Fruit fly (Drosophila melanogaster) whole organism, embryonic: ENCODE results near the gene CG13081.

Source experiments
- Asciz ChIP-seq: fragments of 200-800 bp; sonication (Bioruptor generic); optimal IDR thresholded peaks from 2 replicates; lab custom pipeline; 2017; ENCODE audit warnings: missing biosample characterization, mild to moderate bottlenecking, missing genetic modification characterization, missing genetic modification reagents
- Atf6 ChIP-seq: fragments of 200-800 bp; sonication (Bioruptor generic); IDR thresholded peaks from 2 replicates; pipeline ENCODE4 v1.3.6; 2022; ENCODE audit warnings: missing biosample characterization, missing genetic modification characterization
- BEAF-32 ChIP-seq: fragments of 200-800 bp; sonication (Bioruptor generic); optimal IDR thresholded peaks from 3 replicates; lab custom pipeline; 2017; ENCODE audit warnings: missing biosample characterization, missing genetic modification characterization, mild to moderate bottlenecking, moderate library complexity, missing genetic modification reagents
- C15 ChIP-seq: fragments of 200-800 bp; sonication (Bioruptor generic); IDR thresholded peaks from 3 replicates; pipeline ENCODE4 v1.3.6; 2022; ENCODE audit warnings: missing biosample characterization, missing genetic modification characterization
- CG10267 ChIP-seq: fragments of 200-800 bp; sonication (Bioruptor generic); optimal IDR thresholded peaks from 2 replicates; lab custom pipeline; 2018; ENCODE audit warnings: missing biosample characterization, mild to moderate bottlenecking, missing genetic modification characterization, moderate library complexity
- CG11560 ChIP-seq: fragments of 200-800 bp; sonication (Bioruptor generic); IDR thresholded peaks from 3 replicates; pipeline ENCODE4 v1.3.6; 2022; ENCODE audit warnings: missing biosample characterization, missing genetic modification characterization
- CG12236 ChIP-seq: fragments of 200-800 bp; sonication (Bioruptor generic); optimal IDR thresholded peaks from 2 replicates; lab custom pipeline; 2016; ENCODE audit warnings: missing biosample characterization, missing genetic modification characterization
- CG13624 ChIP-seq: fragments of 200-800 bp; sonication (Bioruptor generic); optimal IDR thresholded peaks from 2 replicates; lab custom pipeline; 2016; ENCODE audit warnings: missing biosample characterization, missing genetic modification characterization
- CG14965 ChIP-seq: fragments of 200-800 bp; sonication (Bioruptor generic); optimal IDR thresholded peaks from 2 replicates; lab custom pipeline; 2016; ENCODE audit warnings: missing biosample characterization, missing genetic modification characterization, borderline replicate concordance
- CG17802 ChIP-seq: fragments of 200-800 bp; sonication (Bioruptor generic); optimal IDR thresholded peaks from 2 replicates; lab custom pipeline; 2018; ENCODE audit warnings: missing biosample characterization, mild to moderate bottlenecking, missing genetic modification characterization, moderate library complexity
- CG2712 ChIP-seq: fragments of 200-800 bp; optimal IDR thresholded peaks from 3 replicates; lab custom pipeline; 2019; ENCODE audit warnings: missing biosample characterization, mild to moderate bottlenecking, missing genetic modification characterization, moderate library complexity
- CG3726 ChIP-seq: fragments of 200-800 bp; sonication (Bioruptor generic); IDR thresholded peaks from 3 replicates; pipeline ENCODE4, ENCODE4 v1.3.6; 2022; ENCODE audit warnings: missing biosample characterization, missing genetic modification characterization
- CG4282 ChIP-seq: fragments of 200-800 bp; sonication (Bioruptor generic); optimal IDR thresholded peaks from 2 replicates; lab custom pipeline; 2016; ENCODE audit warnings: missing biosample characterization, missing genetic modification characterization
- CG4328 ChIP-seq: fragments of 200-800 bp; sonication (Bioruptor generic); optimal IDR thresholded peaks from 3 replicates; lab custom pipeline; 2017; ENCODE audit warnings: missing biosample characterization, missing genetic modification reagents, missing genetic modification characterization
- CG4854 ChIP-seq: fragments of 200-800 bp; sonication (Bioruptor generic); optimal IDR thresholded peaks from 2 replicates; lab custom pipeline; 2016; ENCODE audit warnings: missing biosample characterization, missing genetic modification characterization, inconsistent platforms
- CG6254 ChIP-seq: fragments of 200-800 bp; sonication (Bioruptor generic); optimal IDR thresholded peaks from 3 replicates; lab custom pipeline; 2017; ENCODE audit warnings: mild to moderate bottlenecking, missing biosample characterization, missing genetic modification reagents, missing genetic modification characterization
- CG6813 ChIP-seq: fragments of 200-800 bp; sonication (Bioruptor generic); optimal IDR thresholded peaks from 2 replicates; lab custom pipeline; 2017; ENCODE audit warnings: missing biosample characterization, missing genetic modification characterization, mild to moderate bottlenecking, moderate library complexity, missing genetic modification reagents
- CG6854 ChIP-seq: fragments of 200-800 bp; sonication (Bioruptor generic); optimal IDR thresholded peaks from 3 replicates; lab custom pipeline; 2017; ENCODE audit warnings: missing biosample characterization, mild to moderate bottlenecking, missing genetic modification characterization
- CG7745 ChIP-seq: fragments of 200-800 bp; sonication (Bioruptor generic); optimal IDR thresholded peaks from 2 replicates; lab custom pipeline; 2018; ENCODE audit warnings: missing biosample characterization, mild to moderate bottlenecking, missing genetic modification characterization, moderate library complexity
- CG8359 ChIP-seq: fragments of 200-800 bp; sonication (Bioruptor generic); optimal IDR thresholded peaks from 2 replicates; lab custom pipeline; 2017; ENCODE audit warnings: missing biosample characterization, mild to moderate bottlenecking, missing genetic modification characterization, borderline replicate concordance
- CG8478 ChIP-seq: fragments of >200 bp; optimal IDR thresholded peaks from 2 replicates; lab custom pipeline; 2018
- CG9797 ChIP-seq: fragments of 200-800 bp; sonication (Bioruptor generic); optimal IDR thresholded peaks from 3 replicates; lab custom pipeline; 2018; ENCODE audit warnings: missing biosample characterization, mild to moderate bottlenecking, missing genetic modification characterization
- HHEX ChIP-seq: fragments of 200-800 bp; sonication (Bioruptor generic); optimal IDR thresholded peaks from 3 replicates; lab custom pipeline; 2017; ENCODE audit warnings: missing biosample characterization, mild to moderate bottlenecking, missing genetic modification characterization, missing genetic modification reagents
- HmgZ ChIP-seq: fragments of 200-800 bp; sonication (Bioruptor generic); optimal IDR thresholded peaks from 2 replicates; lab custom pipeline; 2018; ENCODE audit warnings: missing biosample characterization, mild to moderate bottlenecking, missing genetic modification characterization
- Max ChIP-seq: fragments of 200-800 bp; sonication (Bioruptor generic); optimal IDR thresholded peaks from 2 replicates; lab custom pipeline; 2016; ENCODE audit warnings: missing biosample characterization, mild to moderate bottlenecking, missing genetic modification characterization
- Mes4 ChIP-seq: fragments of 200-800 bp; sonication (Bioruptor generic); optimal IDR thresholded peaks from 2 replicates; lab custom pipeline; 2016; ENCODE audit warnings: missing biosample characterization, missing genetic modification characterization
- Oaz ChIP-seq: fragments of 200-800 bp; sonication (Bioruptor generic); IDR thresholded peaks from 2 replicates; pipeline ENCODE4 v1.3.6; 2022; ENCODE audit warnings: missing biosample characterization, missing genetic modification characterization
- Rfx ChIP-seq: fragments of 200-800 bp; sonication (Bioruptor generic); IDR thresholded peaks from 2 replicates; pipeline ENCODE4 v1.3.6; 2022; ENCODE audit warnings: missing biosample characterization, missing genetic modification characterization
- Trl ChIP-seq, 3 experiments: fragments of >200 bp in 2 of 3; fragments of 200-800 bp in 1 of 3; sonication (Bioruptor generic) in 1 of 3; optimal IDR thresholded peaks; 2 replicates in 1 of 3; 3 replicates in 2 of 3; lab custom pipeline; 2016 to 2017; ENCODE audit warnings: missing biosample characterization in 1 of 3, missing genetic modification characterization in 1 of 3
- bab2 ChIP-seq: fragments of 200-800 bp; sonication (Bioruptor generic); optimal IDR thresholded peaks from 2 replicates; lab custom pipeline; 2016; ENCODE audit warnings: missing biosample characterization, missing genetic modification characterization
- bowl ChIP-seq: fragments of 200-800 bp; sonication (Bioruptor generic); IDR thresholded peaks from 2 replicates; pipeline ENCODE4 v1.3.6; 2022; ENCODE audit warnings: missing biosample characterization, missing genetic modification characterization
- chn ChIP-seq: fragments of 200-800 bp; sonication (Bioruptor generic); optimal IDR thresholded peaks from 2 replicates; lab custom pipeline; 2016; ENCODE audit warnings: missing biosample characterization, missing genetic modification characterization
- ci ChIP-seq: fragments of 200-800 bp; sonication (Bioruptor generic); IDR thresholded peaks from 3 replicates; pipeline ENCODE4 v1.3.6; 2022; ENCODE audit warnings: missing biosample characterization, missing genetic modification characterization
- dpn ChIP-seq, 2 experiments: fragments of 200-800 bp; sonication (Bioruptor generic); optimal IDR thresholded peaks; 3 replicates each; lab custom pipeline; 2016; ENCODE audit warnings: missing biosample characterization in 2 of 2, missing genetic modification characterization in 2 of 2
- gcm ChIP-seq: fragments of 200-800 bp; sonication (Bioruptor generic); optimal IDR thresholded peaks from 2 replicates; lab custom pipeline; 2019; ENCODE audit warnings: missing biosample characterization, mild to moderate bottlenecking, missing genetic modification characterization, moderate library complexity
- gsb ChIP-seq: fragments of 200-800 bp; sonication (Bioruptor generic); IDR thresholded peaks from 2 replicates; pipeline ENCODE4 v1.3.6; 2022; ENCODE audit warnings: missing biosample characterization, missing genetic modification characterization
- gt ChIP-seq: fragments of 200-800 bp; sonication (Bioruptor generic); IDR thresholded peaks from 2 replicates; pipeline ENCODE4 v1.3.6; 2022; ENCODE audit warnings: missing biosample characterization, missing genetic modification characterization
- her ChIP-seq: fragments of 200-800 bp; sonication (Bioruptor generic); optimal IDR thresholded peaks from 2 replicates; lab custom pipeline; 2016; ENCODE audit warnings: missing biosample characterization, missing genetic modification characterization
- jing ChIP-seq: fragments of 200-800 bp; sonication (Bioruptor generic); optimal IDR thresholded peaks from 2 replicates; lab custom pipeline; 2018; ENCODE audit warnings: missing biosample characterization, mild to moderate bottlenecking, missing genetic modification characterization
- knrl ChIP-seq: fragments of 200-800 bp; sonication (Bioruptor generic); IDR thresholded peaks from 3 replicates; pipeline ENCODE4 v1.3.6; 2022; ENCODE audit warnings: missing biosample characterization, missing genetic modification characterization; ENCODE audit not compliant: partially characterized antibody
- odd ChIP-seq: fragments of 200-800 bp; sonication (Bioruptor generic); optimal IDR thresholded peaks from 2 replicates; lab custom pipeline; 2017; ENCODE audit warnings: missing biosample characterization, mild to moderate bottlenecking, missing genetic modification characterization
- prd ChIP-seq, 3 experiments: fragments of >200 bp in 2 of 3; fragments of 200-800 bp in 1 of 3; sonication (Bioruptor generic) in 1 of 3; optimal IDR thresholded peaks in 2 of 3; IDR thresholded peaks in 1 of 3; 2 replicates in 2 of 3; 3 replicates in 1 of 3; pipeline versions ENCODE4 v1.3.6 to Lab custom; 2017 to 2022; ENCODE audit warnings: missing biosample characterization in 1 of 3, missing genetic modification characterization in 1 of 3
- pum ChIP-seq: fragments of 200-800 bp; sonication (Bioruptor generic); optimal IDR thresholded peaks from 2 replicates; lab custom pipeline; 2016; ENCODE audit warnings: missing biosample characterization, missing genetic modification characterization
- rib ChIP-seq: fragments of 200-800 bp; sonication (Bioruptor generic); IDR thresholded peaks from 2 replicates; pipeline ENCODE4 v1.3.6; 2022; ENCODE audit warnings: missing biosample characterization, missing genetic modification characterization
- sens ChIP-seq: fragments of 200-800 bp; sonication (Bioruptor generic); peaks from one replicate; lab custom pipeline; 2016; ENCODE audit warnings: missing biosample characterization, missing genetic modification characterization
- slbo ChIP-seq: fragments of 200-800 bp; sonication (Bioruptor generic); IDR thresholded peaks from 2 replicates; pipeline ENCODE4 v1.3.6; 2022; ENCODE audit warnings: missing biosample characterization, missing genetic modification characterization
- sqz ChIP-seq: fragments of 200-800 bp; sonication (Bioruptor generic); optimal IDR thresholded peaks from 3 replicates; lab custom pipeline; 2018; ENCODE audit warnings: missing biosample characterization, mild to moderate bottlenecking, missing genetic modification characterization
- stc ChIP-seq: fragments of 200-800 bp; sonication (Bioruptor generic); IDR thresholded peaks from 2 replicates; pipeline ENCODE4 v1.3.6; 2022; ENCODE audit warnings: missing biosample characterization, missing genetic modification characterization
- unc-4 ChIP-seq: fragments of 200-800 bp; sonication (Bioruptor generic); IDR thresholded peaks from 2 replicates; pipeline ENCODE4 v1.3.6; 2022; ENCODE audit warnings: missing biosample characterization, missing genetic modification characterization; ENCODE audit not compliant: partially characterized antibody
- vvl ChIP-seq: fragments of 200-800 bp; sonication (Bioruptor generic); IDR thresholded peaks from 2 replicates; pipeline ENCODE4 v1.3.6; 2022; ENCODE audit warnings: missing biosample characterization, missing genetic modification characterization

Gene CG13081

DNA sequence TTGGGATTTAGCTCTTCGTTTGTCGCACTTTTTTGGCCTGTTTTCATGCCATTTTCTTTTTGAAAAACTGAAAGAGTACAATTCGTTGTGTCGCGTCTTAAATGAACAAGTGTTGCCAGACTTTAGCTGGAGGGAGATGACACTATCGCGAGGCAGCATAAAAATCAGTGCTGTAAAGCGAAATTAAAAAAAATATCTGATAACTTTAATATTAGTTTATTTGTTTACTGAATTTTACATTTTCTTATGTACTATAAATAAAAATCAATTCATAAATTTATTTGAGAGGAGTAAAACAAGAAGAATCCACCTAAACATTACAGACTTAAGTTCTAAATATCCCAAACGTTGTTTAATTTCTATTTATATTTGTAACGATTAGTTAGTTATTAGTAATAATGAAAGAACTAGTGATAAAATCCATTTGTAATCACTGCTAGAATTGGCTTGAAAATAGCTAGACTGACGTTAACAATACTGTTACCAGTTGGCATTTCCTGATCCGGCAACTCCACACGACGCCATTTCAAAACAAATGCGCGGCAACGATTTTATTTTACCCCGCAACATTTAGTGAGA lies 36.9 kb downstream of the CG13081 start, which contains the start of the genes spi and msb1l (continued):
- TF ChIP-seq sens (peak; percentile 82), stc (no peak), Asciz (GFP tag; lab: Kevin White, UChicago) (no peak), Mes4 (GFP tag; lab: Kevin White, UChicago) (no peak), CG9797 (GFP tag; lab: Kevin White, UChicago) (peak; percentile 33), CG6254 (no peak), CG4328 (GFP tag; lab: Kevin White, UChicago) (no peak), bowl (GFP tag; lab: Robert Waterston, UW) (no peak), her (no peak), ci (GFP tag; lab: Robert Waterston, UW) (no peak), gcm (GFP tag; lab: Kevin White, UChicago) (no peak), CG8478 (lab: Kevin White, UChicago) (no peak), CG13624 (GFP tag; lab: Kevin White, UChicago) (no peak), jing (GFP tag; lab: Kevin White, UChicago) (no peak), sqz (GFP tag; lab: Kevin White, UChicago) (no peak), pum (no peak), dpn (GFP tag; optimal IDR thresholded peaks at IDR 0.05; lab: Kevin White, UChicago) (peak; percentile 24 to 63), CG4282 (no peak), CG17802 (tag; lab: Kevin White, UChicago) (no peak), Atf6 (peak; percentile 43; the same call in 1 of the 2 replicates), CG3726 (no peak), odd (no peak), gt (GFP tag; lab: Robert Waterston, UW) (no peak), bab2 (GFP tag; lab: Kevin White, UChicago) (peak; percentile 17), HmgZ (tag; lab: Kevin White, UChicago) (peak; percentile 15), CG6813 (no peak), CG8359 (no peak), CG11560 (tag; lab: Robert Waterston, UW) (no peak), HHEX (peak; percentile 4), prd (optimal IDR thresholded peaks at IDR 0.05; lab: Kevin White, UChicago) (no peak), prd (GFP tag; IDR thresholded peaks at IDR 0.05; lab: Robert Waterston, UW) (no peak; the same call in 2 of the 3 replicates), CG10267 (tag; lab: Kevin White, UChicago) (peak; percentile 96), CG14965 (GFP tag; lab: Kevin White, UChicago) (no peak), CG7745 (no peak), C15 (GFP tag; lab: Robert Waterston, UW) (no peak), BEAF-32 (GFP tag; lab: Kevin White, UChicago) (peak; percentile 87), vvl (GFP tag; lab: Robert Waterston, UW) (no peak; the same call in 1 of the 2 replicates), knrl (GFP tag; lab: Robert Waterston, UW) (peak; percentile 70), CG4854 (GFP tag; lab: Kevin White, UChicago) (no peak), chn (GFP tag; lab: Kevin White, UChicago) (peak; percentile 50), Rfx (peak; percentile 64), unc-4 (peak; percentile 47; the same call in 1 of the 2 replicates), rib (GFP tag; lab: Robert Waterston, UW) (no peak), gsb (GFP tag; lab: Robert Waterston, UW) (no peak), slbo (GFP tag; lab: Robert Waterston, UW) (peak; percentile 77), CG6854 (GFP tag; lab: Kevin White, UChicago) (no peak), Max (GFP tag; lab: Kevin White, UChicago) (no peak), CG12236 (GFP tag; lab: Kevin White, UChicago) (no peak), Oaz (GFP tag; lab: Robert Waterston, UW) (no peak), CG2712 (peak; percentile 66), Trl (optimal IDR thresholded peaks at IDR 0.05; lab: Kevin White, UChicago) (no peak), Trl (GFP tag; optimal IDR thresholded peaks at IDR 0.05; lab: Kevin White, UChicago) (no peak)
